Worm (Caenorhabditis elegans): ENCODE results near the gene F35E12.6.
A peak's percentile ranks its signal among the peaks of the same experiment; 100 is the strongest.

The F35E12.6 gene

DNA sequence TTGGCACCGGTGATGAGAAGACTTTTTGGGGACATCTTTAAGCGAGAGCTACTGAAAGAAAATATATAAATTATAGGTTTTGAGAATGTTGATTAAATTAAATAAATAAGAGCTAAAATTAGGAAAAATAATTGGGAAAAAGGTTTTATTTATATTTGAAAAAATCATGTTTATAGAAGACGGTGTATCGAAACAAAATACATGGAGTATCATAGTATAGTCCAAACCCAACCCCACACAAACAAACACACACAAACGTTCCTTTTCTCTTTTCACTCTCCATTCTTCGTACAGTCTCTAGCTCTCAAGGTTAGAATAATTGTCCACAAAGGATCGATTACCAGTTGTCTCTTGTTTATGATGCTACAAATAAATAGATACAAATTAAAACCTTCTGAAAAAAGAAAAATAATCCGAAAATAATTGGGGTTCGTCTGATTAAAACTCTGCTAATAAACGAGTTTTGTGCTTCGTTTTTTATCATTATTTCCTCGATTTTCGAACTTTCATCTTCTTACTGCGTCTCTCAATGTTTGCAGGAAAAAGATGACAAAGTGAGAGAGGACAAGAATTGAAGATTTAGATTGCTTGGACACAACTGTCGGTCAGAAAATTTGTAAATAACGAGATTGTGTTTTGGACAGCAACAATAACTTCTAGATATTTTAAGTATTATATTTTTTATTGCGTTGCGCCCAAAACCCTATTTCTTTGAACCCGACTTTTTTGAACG is 20.5 kb upstream of the F35E12.6 start, which contains the start of gene F20G2.2:
F20G2.2 (minus strand) TSS at position 51 of the 733 bp plus-strand sequence.
- peak; percentile 13 for TF ChIP-seq sma-9 (GFP tag; optimal IDR thresholded peaks at IDR 0.05)
- no peak for TF ChIP-seq sma-9 (tag; optimal IDR thresholded peaks at IDR 0.05)
- no peak for TF ChIP-seq unc-39 (tag; optimal IDR thresholded peaks at IDR 0.05)
- TF ChIP-seq nhr-11 (tag; optimal IDR thresholded peaks at IDR 0.05) = no peak
- TF ChIP-seq lin-11 (tag; optimal IDR thresholded peaks at IDR 0.05) = no peak
- no peak for TF ChIP-seq nhr-77 (tag; optimal IDR thresholded peaks at IDR 0.05)
- peak; percentile 11 for TF ChIP-seq nhr-25 (tag; optimal IDR thresholded peaks at IDR 0.05)
- peak; percentile 54 for TF ChIP-seq skn-1 (tag; optimal IDR thresholded peaks at IDR 0.05)
- TF ChIP-seq ceh-16 (tag; optimal IDR thresholded peaks at IDR 0.05) = no peak
- peak; percentile 12 for TF ChIP-seq F13H6.1 (tag; optimal IDR thresholded peaks at IDR 0.05)
- TF ChIP-seq egl-27 (tag; optimal IDR thresholded peaks at IDR 0.05) = no peak
- no peak for TF ChIP-seq gmeb-1 (tag; optimal IDR thresholded peaks at IDR 0.05)
- TF ChIP-seq C34F6.9 (tag; optimal IDR thresholded peaks at IDR 0.05) = peak; percentile 30
- TF ChIP-seq fos-1 (tag; optimal IDR thresholded peaks at IDR 0.05) = peak; percentile 32
- no peak for TF ChIP-seq lin-13 (GFP tag; optimal IDR thresholded peaks at IDR 0.05)

DNA sequence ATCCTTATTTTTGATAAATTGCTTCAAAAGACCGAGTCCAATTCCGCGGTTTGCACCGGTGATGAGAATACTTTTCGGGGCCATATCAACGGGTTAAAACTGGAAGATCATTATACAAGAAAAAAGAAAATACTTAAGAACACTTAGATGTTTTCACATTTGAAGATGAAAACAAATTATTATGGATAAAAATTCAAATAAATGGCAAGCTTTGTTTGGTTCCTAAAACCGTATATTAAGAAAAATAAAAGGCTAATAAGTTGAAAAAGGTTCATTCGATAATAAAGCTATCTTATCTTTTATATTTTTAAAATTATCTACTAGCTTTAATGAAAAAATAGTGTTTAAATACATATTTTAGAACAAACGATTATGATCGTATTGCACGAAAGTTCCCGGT is 17.4 kb upstream of the F35E12.6 start, which contains the start of gene F20G2.1:
F20G2.1 (minus strand) TSS at position 101 of the 400 bp plus-strand sequence.
- TF ChIP-seq nhr-10 (tag; optimal IDR thresholded peaks at IDR 0.05) (no peak), ceh-16 (tag; optimal IDR thresholded peaks at IDR 0.05) (no peak), Y55F3AM.14 (GFP tag; optimal IDR thresholded peaks at IDR 0.05) (no peak), crh-2 (tag; optimal IDR thresholded peaks at IDR 0.05) (no peak)

- peak; percentile 37 for TF ChIP-seq sma-9 (GFP tag; optimal IDR thresholded peaks at IDR 0.05)
- no peak for TF ChIP-seq sma-9 (tag; optimal IDR thresholded peaks at IDR 0.05)
- no peak for TF ChIP-seq nhr-25 (tag; optimal IDR thresholded peaks at IDR 0.05)
- TF ChIP-seq fos-1 (tag; optimal IDR thresholded peaks at IDR 0.05) = peak; percentile 63
Measured at ce11 chrV:13751811-13752210, 15.8 kb upstream of the F35E12.6 start, which contains the start of gene cld-9. cld-9 (minus strand) TSS chrV:13751891.

DNA sequence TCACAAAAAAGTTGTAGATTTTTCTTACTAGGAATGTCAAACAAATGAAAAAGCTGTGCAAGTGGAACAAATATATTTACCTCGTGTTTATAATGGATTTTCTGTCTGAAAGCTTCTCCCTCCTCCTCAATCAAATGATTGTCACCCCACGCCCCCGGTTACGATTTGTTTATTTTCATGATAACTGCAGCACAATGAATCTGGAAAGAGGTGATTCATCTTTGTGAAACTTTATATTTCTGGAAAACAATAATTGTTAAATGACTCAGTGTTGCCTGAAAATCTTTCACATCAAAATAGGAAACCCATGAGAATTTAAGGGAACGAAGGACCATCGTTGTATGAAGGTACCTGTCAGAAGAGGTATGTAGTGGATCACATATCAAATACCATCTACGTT is 12.6 kb upstream of the F35E12.6 start, which contains the start of gene F35E12.10:
F35E12.10 (minus strand) TSS at position 101 of the 400 bp plus-strand sequence.
- TF ChIP-seq C34F6.9 (tag; optimal IDR thresholded peaks at IDR 0.05) (no peak), Y55F3AM.14 (GFP tag; optimal IDR thresholded peaks at IDR 0.05) (no peak), ztf-11 (tag; optimal IDR thresholded peaks at IDR 0.05) (no peak), ceh-82 (tag; optimal IDR thresholded peaks at IDR 0.05) (no peak)

- TF ChIP-seq sma-9 (GFP tag; optimal IDR thresholded peaks at IDR 0.05) (peak; percentile 22), sma-9 (tag; optimal IDR thresholded peaks at IDR 0.05) (no peak), lin-11 (tag; optimal IDR thresholded peaks at IDR 0.05) (no peak), unc-62 (GFP tag; optimal IDR thresholded peaks at IDR 0.05) (no peak), ceh-16 (tag; optimal IDR thresholded peaks at IDR 0.05) (no peak), F13H6.1 (tag; optimal IDR thresholded peaks at IDR 0.05) (peak; percentile 3), fos-1 (tag; optimal IDR thresholded peaks at IDR 0.05) (peak; percentile 98), crh-2 (tag; optimal IDR thresholded peaks at IDR 0.05) (peak; percentile 20), ztf-11 (tag; optimal IDR thresholded peaks at IDR 0.05) (no peak), zag-1 (tag; optimal IDR thresholded peaks at IDR 0.05) (no peak), skn-1 (tag; optimal IDR thresholded peaks at IDR 0.05) (peak; percentile 46), gmeb-1 (tag; optimal IDR thresholded peaks at IDR 0.05) (peak; percentile 40), egl-27 (tag; optimal IDR thresholded peaks at IDR 0.05) (no peak)
Measured at ce11 chrV:13744901-13745300, 8.9 kb upstream of the F35E12.6 start, which contains the start of gene F35E12.9. F35E12.9 (minus strand) TSS chrV:13745127.

DNA sequence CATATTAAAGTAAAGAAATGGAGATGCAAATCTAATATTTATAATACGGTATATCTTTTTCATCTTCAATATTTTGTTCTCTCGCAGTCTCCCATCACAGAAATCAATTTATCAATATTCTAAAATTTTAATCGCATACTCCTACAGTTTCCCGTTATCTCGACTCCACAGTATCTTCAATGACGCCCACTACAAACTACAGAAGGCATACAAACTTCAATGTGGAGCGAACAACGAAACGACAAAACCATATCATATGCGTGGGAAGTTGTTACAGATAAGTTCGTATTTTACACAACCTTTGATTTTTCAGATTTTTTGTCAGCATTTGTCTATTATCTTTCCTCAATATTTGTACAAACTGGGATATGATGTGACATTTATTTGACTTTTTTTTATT is 3.9 kb upstream of the F35E12.6 start:
- TF ChIP-seq sma-9 (GFP tag; optimal IDR thresholded peaks at IDR 0.05) (peak; percentile 40), sma-9 (tag; optimal IDR thresholded peaks at IDR 0.05) (no peak), nhr-12 (tag; optimal IDR thresholded peaks at IDR 0.05) (no peak), ceh-16 (tag; optimal IDR thresholded peaks at IDR 0.05) (no peak), fos-1 (tag; optimal IDR thresholded peaks at IDR 0.05) (peak; percentile 51)

DNA sequence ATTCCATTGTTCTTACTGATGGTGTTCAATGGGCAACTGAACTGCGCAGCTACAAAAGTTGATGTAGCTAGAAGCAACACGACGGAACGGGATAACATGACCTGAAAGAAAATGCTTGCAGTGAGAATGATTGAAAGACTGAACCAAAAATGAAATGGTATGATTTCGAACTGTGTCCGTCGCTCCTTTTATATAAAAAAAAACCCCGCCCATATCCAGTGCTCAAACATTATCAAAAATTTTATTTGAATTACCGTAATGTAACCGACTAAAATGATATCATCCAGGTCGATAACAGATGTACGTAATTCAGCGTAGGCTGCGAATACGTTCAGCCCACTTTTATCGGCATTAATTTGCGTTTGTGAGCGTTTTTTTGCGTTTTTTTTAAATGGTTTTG is 2.3 kb upstream of the F35E12.6 start, which contains the start of gene irg-5:
irg-5 (minus strand) TSS at position 101 of the 400 bp plus-strand sequence.
- TF ChIP-seq gmeb-1 (tag; optimal IDR thresholded peaks at IDR 0.05) (no peak), nhr-6 (tag; optimal IDR thresholded peaks at IDR 0.05) (no peak), mab-5 (tag; optimal IDR thresholded peaks at IDR 0.05) (no peak), nhr-12 (tag; optimal IDR thresholded peaks at IDR 0.05) (no peak), ZK546.5 (tag; optimal IDR thresholded peaks at IDR 0.05) (no peak), ceh-82 (tag; optimal IDR thresholded peaks at IDR 0.05) (no peak), F13H6.1 (tag; optimal IDR thresholded peaks at IDR 0.05) (no peak), mbf-1 (tag; optimal IDR thresholded peaks at IDR 0.05) (no peak), lin-11 (tag; optimal IDR thresholded peaks at IDR 0.05) (no peak)

Measured in whole organism, L2 larva.